Worm (Caenorhabditis elegans) whole organism, early embryonic: Measurements from ENCODE around the gene lin-32.

Experiments used
- B0310.2 ChIP-seq: sonication (generic microtip); optimal IDR thresholded peaks from 2 replicates; lab custom pipeline; 2016; ENCODE audit warnings: mild to moderate bottlenecking, missing genetic modification characterization, missing compliant biosample characterization
- F13C5.2 ChIP-seq: sonication (generic microtip); optimal IDR thresholded peaks from 2 replicates; lab custom pipeline; 2017; ENCODE audit warnings: mild to moderate bottlenecking, missing genetic modification characterization, inconsistent platforms, missing compliant biosample characterization
- aly-1 ChIP-seq: sonication (generic microtip); optimal IDR thresholded peaks from 2 replicates; lab custom pipeline; 2016; ENCODE audit warnings: missing genetic modification characterization, missing compliant biosample characterization
- ama-1 ChIP-seq: fragments of 150-350 bp; optimal IDR thresholded peaks from 2 replicates; lab custom pipeline; 2014
- ceh-13 ChIP-seq: fragments of 200-800 bp; sonication (Bioruptor generic); optimal IDR thresholded peaks from 2 replicates; lab custom pipeline; 2018; ENCODE audit warnings: mild to moderate bottlenecking, missing genetic modification characterization, missing compliant biosample characterization
- ceh-36 ChIP-seq: sonication (generic microtip); optimal IDR thresholded peaks from 2 replicates; lab custom pipeline; 2016; ENCODE audit warnings: missing genetic modification characterization, inconsistent platforms, missing compliant biosample characterization
- ets-7 ChIP-seq: sonication (generic microtip); optimal IDR thresholded peaks from 2 replicates; lab custom pipeline; 2016; ENCODE audit warnings: missing genotype, missing genetic modification characterization, missing compliant biosample characterization
- flt-1 ChIP-seq: fragments of 200-800 bp; sonication (Bioruptor generic); IDR thresholded peaks from 2 replicates; pipeline ENCODE4 v1.3.6; 2022; ENCODE audit warnings: missing genetic modification characterization, missing compliant biosample characterization
- hmbx-1 ChIP-seq: sonication (generic microtip); optimal IDR thresholded peaks from 2 replicates; lab custom pipeline; 2016; ENCODE audit warnings: mild to moderate bottlenecking, missing genetic modification characterization, missing compliant biosample characterization
- hmg-4 ChIP-seq: fragments of 200-800 bp; sonication (Bioruptor generic); optimal IDR thresholded peaks from 2 replicates; lab custom pipeline; 2018; ENCODE audit warnings: mild to moderate bottlenecking, missing genetic modification characterization, missing compliant biosample characterization
- hnd-1 ChIP-seq: sonication (generic microtip); optimal IDR thresholded peaks from 2 replicates; lab custom pipeline; 2016; ENCODE audit warnings: missing genetic modification characterization, missing compliant biosample characterization
- pes-1 ChIP-seq: fragments of 200-800 bp; sonication (Bioruptor generic); IDR thresholded peaks from 2 replicates; pipeline ENCODE4 v1.3.6; 2022; ENCODE audit warnings: missing genetic modification reagents, missing genetic modification characterization, missing compliant biosample characterization
- scrt-1 ChIP-seq: fragments of 200-800 bp; sonication (Bioruptor generic); IDR thresholded peaks from 2 replicates; pipeline ENCODE4 v1.3.6; 2022; ENCODE audit warnings: missing genetic modification characterization, missing compliant biosample characterization
- sea-1 ChIP-seq: fragments of 200-800 bp; sonication (Bioruptor generic); conservative IDR thresholded peaks from 2 replicates; pipeline ENCODE4 v1.3.6; 2022; ENCODE audit warnings: missing genetic modification characterization, missing compliant biosample characterization
- tbx-11 ChIP-seq: fragments of 200-800 bp; sonication (Bioruptor generic); IDR thresholded peaks from 2 replicates; pipeline ENCODE4 v1.3.6; 2022; ENCODE audit warnings: missing genetic modification characterization, missing compliant biosample characterization
- tbx-37 ChIP-seq: fragments of 200-800 bp; sonication (Bioruptor generic); conservative IDR thresholded peaks from 2 replicates; pipeline ENCODE4 v1.3.6; 2022; ENCODE audit warnings: missing genetic modification reagents, missing genetic modification characterization, missing compliant biosample characterization
- tra-4 ChIP-seq: sonication (generic microtip); optimal IDR thresholded peaks from 2 replicates; lab custom pipeline; 2017; ENCODE audit warnings: missing genetic modification characterization, missing compliant biosample characterization

The lin-32 gene

ce11 chrX:2208391-2208790 is 21.5 kb downstream of the lin-32 start:
- TF ChIP-seq ets-7 (tag; lab: Kevin White, UChicago) = no peak
- no peak for TF ChIP-seq hmg-4 (GFP tag; lab: Kevin White, UChicago)
- TF ChIP-seq sea-1 (GFP tag; lab: Robert Waterston, UW) = no peak
- TF ChIP-seq ceh-36 (tag; lab: Kevin White, UChicago) = no peak
- no peak for TF ChIP-seq aly-1
- no peak for TF ChIP-seq hnd-1 (tag; lab: Kevin White, UChicago)
- TF ChIP-seq F13C5.2 = no peak
- no peak for TF ChIP-seq tbx-37
- TF ChIP-seq tra-4 (tag; lab: Kevin White, UChicago) = no peak
- no peak for TF ChIP-seq ceh-13
- TF ChIP-seq ama-1 (lab: Kevin White, UChicago) = no peak
- TF ChIP-seq B0310.2 (tag; lab: Kevin White, UChicago) = no peak
- TF ChIP-seq scrt-1 (GFP tag; lab: Robert Waterston, UW) = no peak
- no peak for TF ChIP-seq hmbx-1 (tag; lab: Kevin White, UChicago)
- TF ChIP-seq tbx-11 = no peak
- no peak for TF ChIP-seq flt-1 (GFP tag; lab: Robert Waterston, UW)
- no peak for TF ChIP-seq pes-1

DNA sequence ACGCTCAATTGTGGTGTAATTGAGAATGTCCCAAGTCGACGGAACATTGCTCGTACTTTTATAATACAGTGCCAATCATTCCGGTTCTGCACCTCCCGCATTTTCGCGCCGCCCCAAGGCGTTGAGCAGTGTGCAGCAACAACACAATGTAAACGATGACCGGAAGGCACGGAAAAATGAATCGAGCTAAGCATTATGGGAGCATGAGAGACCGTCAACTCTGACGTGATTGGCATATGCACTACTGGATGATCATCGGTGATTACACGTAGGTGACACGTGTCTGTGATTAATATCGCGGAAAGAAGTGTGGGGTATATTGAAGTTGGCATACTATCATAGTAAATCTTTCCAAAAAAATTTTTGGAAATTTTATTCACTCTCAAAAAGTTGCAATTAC is 25.0 kb downstream of the lin-32 start, which contains the start of gene T24C12.4:
TSS of gene T24C12.4 (minus strand) at position 101 of the 400 bp plus-strand sequence.
- TF ChIP-seq pes-1 = no peak
- no peak for TF ChIP-seq sea-1 (GFP tag; lab: Robert Waterston, UW)
- TF ChIP-seq hnd-1 (tag; lab: Kevin White, UChicago) = no peak
- TF ChIP-seq B0310.2 (tag; lab: Kevin White, UChicago) = no peak
- TF ChIP-seq ceh-13 = no peak
- TF ChIP-seq flt-1 (GFP tag; lab: Robert Waterston, UW) = no peak
- TF ChIP-seq aly-1 = no peak
- TF ChIP-seq ama-1 (lab: Kevin White, UChicago) = no peak
- no peak for TF ChIP-seq tbx-11
- no peak for TF ChIP-seq tbx-37
- no peak for TF ChIP-seq ceh-36 (tag; lab: Kevin White, UChicago)
- no peak for TF ChIP-seq tra-4 (tag; lab: Kevin White, UChicago)
- no peak for TF ChIP-seq ets-7 (tag; lab: Kevin White, UChicago)
- TF ChIP-seq F13C5.2 = no peak
- no peak for TF ChIP-seq scrt-1 (GFP tag; lab: Robert Waterston, UW)
- TF ChIP-seq hmbx-1 (tag; lab: Kevin White, UChicago) = no peak

- no peak for TF ChIP-seq sea-1 (GFP tag; lab: Robert Waterston, UW)
- TF ChIP-seq ets-7 (tag; lab: Kevin White, UChicago) = no peak
- no peak for TF ChIP-seq pes-1
- no peak for TF ChIP-seq scrt-1 (GFP tag; lab: Robert Waterston, UW)
- no peak for TF ChIP-seq tbx-37
- no peak for TF ChIP-seq F13C5.2
- no peak for TF ChIP-seq tbx-11
- TF ChIP-seq ama-1 (lab: Kevin White, UChicago) = no peak
Measured at ce11 chrX:2203760-2204159, 26.2 kb downstream of the lin-32 start, which contains the start of gene T24C12.3. Gene T24C12.3, minus strand, starts transcription at chrX:2203893.

- no peak for TF ChIP-seq ama-1 (lab: Kevin White, UChicago)
Measured at ce11 chrX:2199140-2199539, 30.8 kb downstream of the lin-32 start, which contains the start of gene T24C12.1. Gene T24C12.1, plus strand, starts transcription at chrX:2199440.

ce11 chrX:2197444-2197843 is 32.5 kb downstream of the lin-32 start:
- no peak for TF ChIP-seq tbx-37
- no peak for TF ChIP-seq F13C5.2
- no peak for TF ChIP-seq ets-7 (tag; lab: Kevin White, UChicago)
- TF ChIP-seq flt-1 (GFP tag; lab: Robert Waterston, UW) = no peak

DNA sequence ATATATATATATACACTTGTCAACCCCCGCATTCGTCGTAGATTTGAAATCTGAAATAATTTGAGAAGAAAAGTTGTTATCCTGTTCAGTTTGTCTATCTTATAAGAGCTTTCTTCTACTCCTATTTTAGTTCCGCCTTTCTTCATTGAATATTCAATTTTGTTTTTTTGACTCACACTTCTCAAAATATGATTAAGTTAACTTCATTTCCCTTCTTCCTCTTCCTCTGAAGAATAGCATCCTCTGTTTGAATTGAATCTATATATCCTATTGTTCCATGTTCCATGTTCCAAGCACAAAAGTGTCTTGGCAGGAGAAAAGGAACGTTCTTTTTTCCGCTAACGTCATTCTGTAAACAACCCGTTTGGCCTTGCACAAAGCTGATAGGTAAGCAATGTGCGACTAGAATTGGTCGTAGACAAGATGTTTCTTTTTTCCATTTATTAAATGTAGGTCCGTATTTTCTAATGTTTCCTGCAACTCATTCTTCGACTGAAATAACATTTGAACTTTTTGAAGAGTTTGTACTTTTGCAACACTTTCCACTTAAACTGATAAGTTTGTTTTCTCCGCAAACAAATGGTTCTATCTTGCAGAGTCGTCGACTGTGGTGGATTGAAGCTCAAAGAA is 37.9 kb downstream of the lin-32 start, which contains the start of gene gap-1:
TSS of gene gap-1 (plus strand) at position 580 of the 630 bp plus-strand sequence.
- TF ChIP-seq hmbx-1 (tag; lab: Kevin White, UChicago) = no peak
- no peak for TF ChIP-seq ceh-13
- no peak for TF ChIP-seq hmg-4 (GFP tag; lab: Kevin White, UChicago)
- TF ChIP-seq ceh-36 (tag; lab: Kevin White, UChicago) = no peak
- no peak for TF ChIP-seq flt-1 (GFP tag; lab: Robert Waterston, UW)
- TF ChIP-seq pes-1 = no peak

- TF ChIP-seq F13C5.2 (no peak), tbx-11 (no peak), ceh-13 (no peak), hmg-4 (GFP tag; lab: Kevin White, UChicago) (no peak), ceh-36 (tag; lab: Kevin White, UChicago) (no peak), ama-1 (lab: Kevin White, UChicago) (no peak), B0310.2 (tag; lab: Kevin White, UChicago) (no peak), ets-7 (tag; lab: Kevin White, UChicago) (no peak), aly-1 (no peak), tbx-37 (no peak), hnd-1 (tag; lab: Kevin White, UChicago) (no peak), pes-1 (no peak), flt-1 (GFP tag; lab: Robert Waterston, UW) (no peak), scrt-1 (GFP tag; lab: Robert Waterston, UW) (no peak), sea-1 (GFP tag; lab: Robert Waterston, UW) (no peak), tra-4 (tag; lab: Kevin White, UChicago) (no peak), hmbx-1 (tag; lab: Kevin White, UChicago) (no peak)
Measured at ce11 chrX:2190740-2191139, 39.2 kb downstream of the lin-32 start.

DNA sequence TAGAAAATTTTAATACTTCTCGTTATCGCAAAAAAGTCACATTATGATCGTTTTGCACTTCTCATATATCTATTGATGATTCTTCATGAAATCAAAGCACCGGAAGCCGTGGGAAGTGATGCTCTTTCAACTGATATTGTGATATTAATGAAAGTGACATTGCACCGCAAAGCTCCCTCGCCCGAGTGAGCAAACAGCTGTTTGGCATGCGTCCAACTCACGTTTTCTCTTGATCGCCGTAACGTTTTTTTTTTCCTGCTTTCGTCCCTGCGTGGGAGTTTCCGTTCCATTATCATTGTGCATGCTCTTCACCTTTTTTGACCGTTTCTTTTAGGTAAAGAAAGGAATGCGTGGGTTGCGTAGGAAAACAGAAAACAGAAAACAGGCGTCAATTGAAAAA is 41.0 kb downstream of the lin-32 start:
- TF ChIP-seq ama-1 (lab: Kevin White, UChicago) (no peak), sea-1 (GFP tag; lab: Robert Waterston, UW) (no peak), tra-4 (tag; lab: Kevin White, UChicago) (no peak)
